Worm (Caenorhabditis elegans) whole organism, late embryonic: ENCODE measurements around the gene str-35.
A peak's percentile ranks its signal among the peaks of the same experiment; 100 is the strongest.

ENCODE experiments used
- C08G9.2 ChIP-seq: sonication (generic microtip); optimal IDR thresholded peaks from 2 replicates; lab custom pipeline; 2016; ENCODE audit warnings: mild to moderate bottlenecking, missing genetic modification characterization, moderate library complexity, missing compliant biosample characterization
- K09A11.1 ChIP-seq: sonication (generic microtip); optimal IDR thresholded peaks from 2 replicates; lab custom pipeline; 2017; ENCODE audit warnings: antibody characterized with exemption, mild to moderate bottlenecking, missing genetic modification characterization, missing compliant biosample characterization; ENCODE audit not compliant: insufficient read depth
- Y22D7AL.16 ChIP-seq: sonication (generic microtip); optimal IDR thresholded peaks from 2 replicates; lab custom pipeline; 2016; ENCODE audit warnings: missing genetic modification characterization, missing compliant biosample characterization
- ahr-1 ChIP-seq: sonication (generic microtip); optimal IDR thresholded peaks from 2 replicates; lab custom pipeline; 2016; ENCODE audit warnings: missing genetic modification characterization, missing compliant biosample characterization
- ceh-14 ChIP-seq: sonication (generic microtip); optimal IDR thresholded peaks from 2 replicates; lab custom pipeline; 2016; ENCODE audit warnings: missing genotype, missing genetic modification characterization, missing compliant biosample characterization
- ceh-18 ChIP-seq: sonication (generic microtip); optimal IDR thresholded peaks from 2 replicates; lab custom pipeline; 2016; ENCODE audit warnings: missing genetic modification characterization, missing compliant biosample characterization
- ceh-2 ChIP-seq: sonication (generic microtip); optimal IDR thresholded peaks from 2 replicates; lab custom pipeline; 2016; ENCODE audit warnings: missing genotype, missing genetic modification characterization, missing compliant biosample characterization
- ceh-22 ChIP-seq: sonication (generic microtip); optimal IDR thresholded peaks from 2 replicates; lab custom pipeline; 2017; ENCODE audit warnings: missing biosample characterization, missing genetic modification characterization
- ceh-24 ChIP-seq: sonication (generic microtip); optimal IDR thresholded peaks from 2 replicates; lab custom pipeline; 2016; ENCODE audit warnings: mild to moderate bottlenecking, missing genetic modification characterization, missing compliant biosample characterization
- ceh-30 ChIP-seq: fragments of 150-350 bp; optimal IDR thresholded peaks from 2 replicates; lab custom pipeline; 2014; ENCODE audit warnings: missing biosample characterization, missing genetic modification characterization
- ceh-31 ChIP-seq: sonication (generic microtip); optimal IDR thresholded peaks from 2 replicates; lab custom pipeline; 2016; ENCODE audit warnings: missing genetic modification characterization, missing compliant biosample characterization
- ceh-6 ChIP-seq: fragments of 200-800 bp; sonication (Bioruptor generic); optimal IDR thresholded peaks from 2 replicates; lab custom pipeline; 2018; ENCODE audit warnings: mild to moderate bottlenecking, missing genetic modification characterization, missing compliant biosample characterization
- ceh-9 ChIP-seq: sonication (generic microtip); optimal IDR thresholded peaks from 2 replicates; lab custom pipeline; 2016; ENCODE audit warnings: mild to moderate bottlenecking, missing genetic modification characterization, inconsistent platforms, missing compliant biosample characterization
- dmd-4 ChIP-seq: sonication (generic microtip); optimal IDR thresholded peaks from 2 replicates; lab custom pipeline; 2016; ENCODE audit warnings: borderline replicate concordance, missing genetic modification characterization, missing compliant biosample characterization
- dve-1 ChIP-seq: sonication (generic microtip); optimal IDR thresholded peaks from 2 replicates; lab custom pipeline; 2017; ENCODE audit warnings: antibody characterized with exemption, mild to moderate bottlenecking, missing genetic modification characterization, missing compliant biosample characterization
- elt-4 ChIP-seq: sonication (generic microtip); optimal IDR thresholded peaks from 2 replicates; lab custom pipeline; 2016; ENCODE audit warnings: missing genetic modification characterization, missing compliant biosample characterization
- ets-4 ChIP-seq: sonication (generic microtip); optimal IDR thresholded peaks from 2 replicates; lab custom pipeline; 2016; ENCODE audit warnings: missing genetic modification characterization, missing compliant biosample characterization
- fkh-10 ChIP-seq: fragments of 150-350 bp; optimal IDR thresholded peaks from 2 replicates; lab custom pipeline; 2014; ENCODE audit warnings: missing biosample characterization, missing genetic modification reagents, missing genetic modification characterization
- fkh-6 ChIP-seq: sonication (generic microtip); optimal IDR thresholded peaks from 2 replicates; lab custom pipeline; 2016; ENCODE audit warnings: missing genetic modification characterization, missing compliant biosample characterization
- hlh-13 ChIP-seq: fragments of 200-800 bp; sonication (Bioruptor generic); optimal IDR thresholded peaks from 2 replicates; lab custom pipeline; 2018; ENCODE audit warnings: mild to moderate bottlenecking, missing genetic modification characterization, missing compliant biosample characterization
- hlh-15 ChIP-seq: sonication (generic microtip); optimal IDR thresholded peaks from 2 replicates; lab custom pipeline; 2016; ENCODE audit warnings: missing genetic modification characterization, missing compliant biosample characterization
- hlh-30 ChIP-seq: sonication (generic microtip); optimal IDR thresholded peaks from 2 replicates; lab custom pipeline; 2017; ENCODE audit warnings: antibody characterized with exemption, missing genetic modification characterization, missing compliant biosample characterization; ENCODE audit not compliant: insufficient read depth
- lim-6 ChIP-seq: sonication (generic microtip); optimal IDR thresholded peaks from 2 replicates; lab custom pipeline; 2016; ENCODE audit warnings: missing genetic modification characterization, missing compliant biosample characterization
- lin-11 ChIP-seq: fragments of 200-800 bp; sonication (Bioruptor generic); optimal IDR thresholded peaks from 2 replicates; lab custom pipeline; 2018; ENCODE audit warnings: mild to moderate bottlenecking, missing genetic modification characterization, missing compliant biosample characterization
- nhr-232 ChIP-seq: sonication (generic microtip); optimal IDR thresholded peaks from 2 replicates; lab custom pipeline; 2016; ENCODE audit warnings: missing genetic modification characterization, missing compliant biosample characterization
- npax-4 ChIP-seq: sonication (generic microtip); optimal IDR thresholded peaks from 2 replicates; lab custom pipeline; 2016; ENCODE audit warnings: missing genetic modification characterization, missing compliant biosample characterization
- odd-2 ChIP-seq: sonication (generic microtip); optimal IDR thresholded peaks from 2 replicates; lab custom pipeline; 2017; ENCODE audit warnings: antibody characterized with exemption, mild to moderate bottlenecking, missing genetic modification characterization, missing compliant biosample characterization
- pag-3 ChIP-seq: sonication (generic microtip); optimal IDR thresholded peaks from 2 replicates; lab custom pipeline; 2016; ENCODE audit warnings: missing compliant biosample characterization, missing genetic modification characterization, borderline replicate concordance
- pha-4 ChIP-seq: fragments of 150-350 bp; optimal IDR thresholded peaks from 2 replicates; lab custom pipeline; 2018; ENCODE audit warnings: missing biosample characterization, missing genetic modification reagents, missing genetic modification characterization
- pqm-1 ChIP-seq: sonication (generic microtip); optimal IDR thresholded peaks from 2 replicates; lab custom pipeline; 2016; ENCODE audit warnings: missing genetic modification characterization, missing compliant biosample characterization
- ref-2 ChIP-seq: sonication (generic microtip); optimal IDR thresholded peaks from 2 replicates; lab custom pipeline; 2016; ENCODE audit warnings: missing genetic modification characterization, missing compliant biosample characterization
- rnt-1 ChIP-seq: sonication (generic microtip); optimal IDR thresholded peaks from 2 replicates; lab custom pipeline; 2016; ENCODE audit warnings: missing genetic modification characterization, missing compliant biosample characterization
- sdc-2 ChIP-seq: sonication (generic microtip); optimal IDR thresholded peaks from 2 replicates; lab custom pipeline; 2016; ENCODE audit warnings: missing genotype, missing genetic modification characterization, missing compliant biosample characterization
- sox-2 ChIP-seq: fragments of 200-800 bp; sonication (Bioruptor generic); IDR thresholded peaks from 2 replicates; pipeline ENCODE4 v1.3.6; 2022; ENCODE audit warnings: missing genetic modification reagents, missing genetic modification characterization, missing compliant biosample characterization
- tbx-2 ChIP-seq: sonication (generic microtip); optimal IDR thresholded peaks from 2 replicates; lab custom pipeline; 2016; ENCODE audit warnings: missing genetic modification characterization, missing compliant biosample characterization
- tbx-7 ChIP-seq: sonication (generic microtip); optimal IDR thresholded peaks from 2 replicates; lab custom pipeline; 2016; ENCODE audit warnings: missing genotype, missing genetic modification characterization, missing compliant biosample characterization
- unc-42 ChIP-seq: sonication (generic microtip); optimal IDR thresholded peaks from 2 replicates; lab custom pipeline; 2016; ENCODE audit warnings: missing genotype, missing genetic modification characterization, missing compliant biosample characterization
- unc-55 ChIP-seq: sonication (generic microtip); optimal IDR thresholded peaks from 2 replicates; lab custom pipeline; 2017; ENCODE audit warnings: missing biosample characterization, missing genetic modification reagents, missing genetic modification characterization
- zip-5 ChIP-seq: sonication (generic microtip); optimal IDR thresholded peaks from 2 replicates; lab custom pipeline; 2016; ENCODE audit warnings: missing genetic modification characterization, missing compliant biosample characterization

The str-35 gene

DNA sequence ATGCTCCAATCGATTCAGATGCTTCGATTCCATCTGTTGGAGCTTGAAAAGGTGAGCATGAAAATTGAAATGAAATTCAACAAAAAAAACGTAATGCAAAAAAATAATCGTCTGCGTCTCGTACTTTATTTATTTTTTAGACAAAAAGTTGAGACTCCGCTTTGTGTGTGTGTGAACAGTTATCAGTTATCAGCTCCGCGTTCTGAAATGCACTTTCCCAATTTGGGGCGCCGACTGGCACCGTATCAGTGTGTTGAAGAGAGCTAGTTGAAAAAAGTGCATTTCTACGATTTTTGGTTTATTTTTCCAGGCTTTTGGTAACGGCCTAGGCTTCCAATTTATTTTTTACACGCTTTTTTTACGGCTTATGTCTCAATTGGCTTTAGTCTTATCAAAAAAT lies 27.3 kb downstream of the str-35 start:
- TF ChIP-seq ceh-2 (tag; lab: Kevin White, UChicago) (no peak), fkh-10 (GFP tag; lab: Kevin White, UChicago) (no peak), zip-5 (no peak), pqm-1 (no peak), ahr-1 (tag; lab: Kevin White, UChicago) (no peak), hlh-30 (tag; lab: Kevin White, UChicago) (no peak), lin-11 (tag; lab: Kevin White, UChicago) (no peak), ceh-18 (tag; lab: Kevin White, UChicago) (no peak), lim-6 (tag; lab: Kevin White, UChicago) (no peak), dmd-4 (tag; lab: Kevin White, UChicago) (no peak), ceh-9 (tag; lab: Kevin White, UChicago) (no peak), pha-4 (tag; lab: Kevin White, UChicago) (no peak), npax-4 (tag; lab: Kevin White, UChicago) (no peak), ceh-22 (tag; lab: Kevin White, UChicago) (no peak), ceh-24 (tag; lab: Kevin White, UChicago) (no peak), hlh-13 (GFP tag; lab: Kevin White, UChicago) (no peak), tbx-2 (tag; lab: Kevin White, UChicago) (no peak), unc-42 (no peak), sdc-2 (tag; lab: Kevin White, UChicago) (no peak), sox-2 (GFP tag; lab: Robert Waterston, UW) (no peak)

DNA sequence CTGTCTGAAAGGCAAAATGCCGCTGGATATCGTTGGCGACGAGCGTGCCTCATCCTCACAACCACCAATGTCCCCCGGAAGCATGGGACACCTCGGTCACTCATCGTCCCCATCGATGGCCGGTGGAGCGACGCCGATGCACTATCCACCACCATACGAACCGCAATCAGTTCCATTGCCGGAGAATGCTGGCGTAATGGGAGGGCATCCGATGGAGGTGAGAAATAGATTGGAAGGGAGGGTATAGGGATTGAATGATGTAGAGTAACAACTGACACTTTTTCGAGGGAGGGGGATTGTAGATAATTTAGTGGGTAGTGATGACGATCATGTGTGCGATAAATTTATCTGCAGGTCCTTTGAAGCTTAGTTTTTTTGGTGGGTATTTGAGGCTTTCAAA lies 28.0 kb downstream of the str-35 start:
- no peak for TF ChIP-seq ceh-9 (tag; lab: Kevin White, UChicago)
- no peak for TF ChIP-seq tbx-7
- no peak for TF ChIP-seq Y22D7AL.16 (tag; lab: Kevin White, UChicago)
- no peak for TF ChIP-seq odd-2 (tag; lab: Kevin White, UChicago)
- TF ChIP-seq unc-55 (GFP tag; lab: Kevin White, UChicago) = peak; percentile 74
- no peak for TF ChIP-seq sox-2 (GFP tag; lab: Robert Waterston, UW)
- TF ChIP-seq ref-2 (tag; lab: Kevin White, UChicago) = no peak
- TF ChIP-seq tbx-2 (tag; lab: Kevin White, UChicago) = no peak
- TF ChIP-seq dve-1 (tag; lab: Kevin White, UChicago) = no peak
- no peak for TF ChIP-seq ceh-6
- no peak for TF ChIP-seq fkh-6 (tag; lab: Kevin White, UChicago)
- TF ChIP-seq ets-4 (tag; lab: Kevin White, UChicago) = no peak
- TF ChIP-seq ceh-18 (tag; lab: Kevin White, UChicago) = peak; percentile 8
- no peak for TF ChIP-seq elt-4 (tag; lab: Kevin White, UChicago)
- TF ChIP-seq rnt-1 (tag; lab: Kevin White, UChicago) = peak; percentile 29
- TF ChIP-seq ceh-14 (tag; lab: Kevin White, UChicago) = no peak
- no peak for TF ChIP-seq K09A11.1
- TF ChIP-seq nhr-232 (tag; lab: Kevin White, UChicago) = no peak
- TF ChIP-seq npax-4 (tag; lab: Kevin White, UChicago) = no peak
- no peak for TF ChIP-seq ceh-30 (tag; lab: Kevin White, UChicago)
- no peak for TF ChIP-seq C08G9.2 (tag; lab: Kevin White, UChicago)
- no peak for TF ChIP-seq pag-3 (tag; lab: Kevin White, UChicago)
- TF ChIP-seq ceh-22 (tag; lab: Kevin White, UChicago) = no peak
- TF ChIP-seq ceh-2 (tag; lab: Kevin White, UChicago) = no peak
- no peak for TF ChIP-seq ceh-31
- TF ChIP-seq unc-42 = no peak

DNA sequence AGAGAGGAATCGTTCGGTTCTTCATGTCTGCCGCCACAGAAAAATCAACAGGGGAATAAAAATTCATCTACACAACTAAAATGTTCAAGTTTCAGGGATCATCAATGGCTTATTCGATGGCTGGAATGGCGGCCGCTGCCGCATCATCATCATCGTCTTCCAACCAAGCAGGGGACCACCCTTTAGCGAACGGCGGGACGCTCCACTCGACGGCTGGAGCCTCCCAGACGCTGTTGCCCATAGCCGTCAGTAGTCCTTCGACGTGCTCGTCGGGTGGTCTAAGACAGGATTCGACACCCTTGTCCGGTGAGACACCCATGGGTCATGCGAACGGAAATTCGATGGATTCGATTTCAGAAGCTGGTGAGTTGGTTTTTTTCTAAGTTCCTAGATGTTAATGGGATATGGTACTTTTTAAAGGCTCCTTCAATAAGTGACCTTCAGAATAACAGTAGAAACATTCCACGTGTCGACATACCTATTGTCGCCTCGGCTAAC lies 29.3 kb downstream of the str-35 start:
- no peak for TF ChIP-seq hlh-15
- TF ChIP-seq, all 69 proteins: peak for 0
